Fruit fly (Drosophila melanogaster) whole organism, embryonic: ENCODE results near the gene CG4462.

Experiments used
- B-H1 ChIP-seq: fragments of 200-800 bp; sonication (Bioruptor generic); IDR thresholded peaks from 3 replicates; pipeline ENCODE4 v1.3.6; 2022; ENCODE audit warnings: missing biosample characterization, missing genetic modification characterization
- B-H2 ChIP-seq: fragments of 200-800 bp; sonication (Bioruptor generic); optimal IDR thresholded peaks from 2 replicates; lab custom pipeline; 2018; ENCODE audit warnings: missing biosample characterization, mild to moderate bottlenecking, missing genetic modification characterization
- Blimp-1 ChIP-seq: fragments of 200-800 bp; sonication (Bioruptor generic); optimal IDR thresholded peaks from 3 replicates; lab custom pipeline; 2018; ENCODE audit warnings: missing biosample characterization, missing genetic modification characterization, mild to moderate bottlenecking, moderate library complexity, missing genetic modification reagents
- CG10209 ChIP-seq: fragments of 200-800 bp; sonication (Bioruptor generic); optimal IDR thresholded peaks from 3 replicates; lab custom pipeline; 2017; ENCODE audit warnings: missing biosample characterization, mild to moderate bottlenecking, missing genetic modification characterization, missing genetic modification reagents
- CG11247 ChIP-seq: fragments of 200-800 bp; sonication (Bioruptor generic); IDR thresholded peaks from 2 replicates; pipeline ENCODE4 v1.3.6; 2022; ENCODE audit warnings: missing biosample characterization, missing genetic modification characterization
- CG11695 ChIP-seq: fragments of 200-800 bp; sonication (Bioruptor generic); IDR thresholded peaks from 3 replicates; pipeline ENCODE4 v1.3.6; 2022; ENCODE audit warnings: missing biosample characterization, missing genetic modification characterization
- CG13775 ChIP-seq: fragments of 200-800 bp; sonication (Bioruptor generic); optimal IDR thresholded peaks from 3 replicates; lab custom pipeline; 2017; ENCODE audit warnings: missing biosample characterization, mild to moderate bottlenecking, missing genetic modification characterization
- CG13894 ChIP-seq: fragments of 200-800 bp; sonication (Bioruptor generic); optimal IDR thresholded peaks from 3 replicates; lab custom pipeline; 2018; ENCODE audit warnings: missing biosample characterization, mild to moderate bottlenecking, missing genetic modification characterization, moderate library complexity
- CG14667 ChIP-seq: fragments of 200-800 bp; sonication (Bioruptor generic); IDR thresholded peaks from 2 replicates; pipeline ENCODE4 v1.3.6; 2022; ENCODE audit warnings: missing biosample characterization, missing genetic modification characterization
- CG16863 ChIP-seq: fragments of 200-800 bp; sonication (Bioruptor generic); optimal IDR thresholded peaks from 3 replicates; lab custom pipeline; 2016; ENCODE audit warnings: missing biosample characterization, missing genetic modification characterization
- CG17385 ChIP-seq: fragments of 200-800 bp; sonication (Bioruptor generic); optimal IDR thresholded peaks from 3 replicates; lab custom pipeline; 2018; ENCODE audit warnings: missing biosample characterization, mild to moderate bottlenecking, missing genetic modification characterization
- CG1792 ChIP-seq: fragments of 200-800 bp; sonication (Bioruptor generic); optimal IDR thresholded peaks from 2 replicates; lab custom pipeline; 2016; ENCODE audit warnings: missing biosample characterization, missing genetic modification characterization
- CG18011 ChIP-seq: fragments of 200-800 bp; sonication (Bioruptor generic); optimal IDR thresholded peaks from 2 replicates; lab custom pipeline; 2017; ENCODE audit warnings: missing biosample characterization, missing genetic modification characterization, mild to moderate bottlenecking, moderate library complexity, missing genotype
- CG18476 ChIP-seq: fragments of 200-800 bp; sonication (Bioruptor generic); optimal IDR thresholded peaks from 2 replicates; lab custom pipeline; 2016; ENCODE audit warnings: missing biosample characterization, mild to moderate bottlenecking, missing genetic modification characterization
- CG3065 ChIP-seq: fragments of 200-800 bp; sonication (Bioruptor generic); optimal IDR thresholded peaks from 2 replicates; lab custom pipeline; 2016; ENCODE audit warnings: missing biosample characterization, missing genetic modification characterization
- CG33557 ChIP-seq: fragments of 200-800 bp; sonication (Bioruptor generic); optimal IDR thresholded peaks from 2 replicates; lab custom pipeline; 2019; ENCODE audit warnings: missing biosample characterization, mild to moderate bottlenecking, missing genetic modification characterization, moderate library complexity
- CG4328 ChIP-seq: fragments of 200-800 bp; sonication (Bioruptor generic); optimal IDR thresholded peaks from 3 replicates; lab custom pipeline; 2017; ENCODE audit warnings: missing biosample characterization, missing genetic modification reagents, missing genetic modification characterization
- CG4360 ChIP-seq: fragments of 200-800 bp; sonication (Bioruptor generic); IDR thresholded peaks from 2 replicates; pipeline ENCODE4 v1.3.6; 2022; ENCODE audit warnings: missing biosample characterization, missing genetic modification characterization
- CG4730 ChIP-seq: fragments of 200-800 bp; sonication (Bioruptor generic); IDR thresholded peaks from 2 replicates; pipeline ENCODE4 v1.3.6; 2022; ENCODE audit warnings: missing biosample characterization, missing genetic modification characterization
- CG5245 ChIP-seq: fragments of 200-800 bp; sonication (Bioruptor generic); optimal IDR thresholded peaks from 3 replicates; lab custom pipeline; 2016; ENCODE audit warnings: missing biosample characterization, missing genetic modification characterization
- CG8290 ChIP-seq, 3 experiments: fragments of 200-800 bp; sonication (Bioruptor generic); optimal IDR thresholded peaks; 2 replicates each; lab custom pipeline; 2016 to 2019; ENCODE audit warnings: missing biosample characterization in 3 of 3, missing genetic modification characterization in 3 of 3, mild to moderate bottlenecking in 2 of 3, moderate library complexity in 1 of 3
- CG8765 ChIP-seq: fragments of 200-800 bp; sonication (Bioruptor generic); IDR thresholded peaks from 2 replicates; pipeline ENCODE4 v1.3.6; 2022; ENCODE audit warnings: missing biosample characterization, missing genetic modification characterization
- Dip3 ChIP-seq: fragments of 200-800 bp; sonication (Bioruptor generic); optimal IDR thresholded peaks from 3 replicates; lab custom pipeline; 2016; ENCODE audit warnings: missing biosample characterization, missing genetic modification characterization
- Ets97D ChIP-seq: fragments of 200-800 bp; sonication (Bioruptor generic); optimal IDR thresholded peaks from 3 replicates; lab custom pipeline; 2016; ENCODE audit warnings: missing biosample characterization, missing genetic modification characterization
- HLH3B ChIP-seq: fragments of 200-800 bp; sonication (Bioruptor generic); IDR thresholded peaks from 2 replicates; pipeline ENCODE4 v1.3.6; 2022; ENCODE audit warnings: missing biosample characterization, missing genetic modification characterization
- Hr51 ChIP-seq, 2 experiments: fragments of 200-800 bp; sonication (Bioruptor generic); optimal IDR thresholded peaks; 2 replicates in 1 of 2; 3 replicates in 1 of 2; lab custom pipeline; 2016 to 2018; ENCODE audit warnings: missing biosample characterization in 2 of 2, missing genetic modification characterization in 2 of 2, mild to moderate bottlenecking in 1 of 2, moderate library complexity in 1 of 2
- MESR4 ChIP-seq: fragments of 200-800 bp; sonication (Bioruptor generic); optimal IDR thresholded peaks from 2 replicates; lab custom pipeline; 2018; ENCODE audit warnings: missing biosample characterization, mild to moderate bottlenecking, missing genetic modification characterization, moderate library complexity
- Med ChIP-seq: fragments of 200-800 bp; sonication (Bioruptor generic); peaks from one replicate; lab custom pipeline; 2016; ENCODE audit warnings: missing biosample characterization, missing genetic modification characterization, mild to moderate bottlenecking, inconsistent platforms, moderate library complexity
- Meics ChIP-seq: fragments of 200-800 bp; sonication (Bioruptor generic); optimal IDR thresholded peaks from 2 replicates; lab custom pipeline; 2017; ENCODE audit warnings: missing biosample characterization, mild to moderate bottlenecking, missing genetic modification characterization
- Mes4 ChIP-seq: fragments of 200-800 bp; sonication (Bioruptor generic); optimal IDR thresholded peaks from 2 replicates; lab custom pipeline; 2016; ENCODE audit warnings: missing biosample characterization, missing genetic modification characterization
- NfI ChIP-seq: fragments of 200-800 bp; sonication (Bioruptor generic); optimal IDR thresholded peaks from 3 replicates; lab custom pipeline; 2018; ENCODE audit warnings: missing biosample characterization, mild to moderate bottlenecking, missing genetic modification characterization, moderate library complexity
- Oli ChIP-seq: fragments of 200-800 bp; sonication (Bioruptor generic); optimal IDR thresholded peaks from 2 replicates; lab custom pipeline; 2018; ENCODE audit warnings: missing biosample characterization, mild to moderate bottlenecking, missing genetic modification characterization, moderate library complexity
- PHDP ChIP-seq: fragments of 200-800 bp; sonication (Bioruptor generic); optimal IDR thresholded peaks from 3 replicates; lab custom pipeline; 2018; ENCODE audit warnings: missing biosample characterization, mild to moderate bottlenecking, missing genetic modification characterization, moderate library complexity
- Ptx1 ChIP-seq: fragments of 200-800 bp; sonication (Bioruptor generic); IDR thresholded peaks from 2 replicates; pipeline ENCODE4 v1.3.6; 2022; ENCODE audit warnings: missing biosample characterization, missing genetic modification characterization
- Ravus ChIP-seq: fragments of 200-800 bp; sonication (Bioruptor generic); IDR thresholded peaks from 2 replicates; pipeline ENCODE4 v1.3.6; 2022; ENCODE audit warnings: missing biosample characterization, missing genetic modification characterization
- Taf1 ChIP-seq: fragments of 200-800 bp; sonication (Bioruptor generic); IDR thresholded peaks from 2 replicates; pipeline ENCODE4 v1.3.6; 2022; ENCODE audit warnings: missing biosample characterization, missing genetic modification characterization
- az2 ChIP-seq: fragments of 200-800 bp; sonication (Bioruptor generic); optimal IDR thresholded peaks from 3 replicates; lab custom pipeline; 2016; ENCODE audit warnings: missing biosample characterization, missing genetic modification characterization
- bsh ChIP-seq, 2 experiments: fragments of 200-800 bp; sonication (Bioruptor generic); optimal IDR thresholded peaks; 2 replicates each; lab custom pipeline; 2017 to 2018; ENCODE audit warnings: mild to moderate bottlenecking in 2 of 2, missing biosample characterization in 2 of 2, missing genetic modification characterization in 2 of 2, moderate library complexity in 1 of 2
- cato ChIP-seq: fragments of 200-800 bp; sonication (Bioruptor generic); optimal IDR thresholded peaks from 2 replicates; lab custom pipeline; 2016; ENCODE audit warnings: missing biosample characterization, missing genetic modification characterization, borderline replicate concordance
- dpn ChIP-seq, 2 experiments: fragments of 200-800 bp; sonication (Bioruptor generic); optimal IDR thresholded peaks; 3 replicates each; lab custom pipeline; 2016; ENCODE audit warnings: missing biosample characterization in 2 of 2, missing genetic modification characterization in 2 of 2
- fd96Cb ChIP-seq: fragments of 200-800 bp; sonication (Bioruptor generic); optimal IDR thresholded peaks from 2 replicates; lab custom pipeline; 2018; ENCODE audit warnings: missing biosample characterization, mild to moderate bottlenecking, missing genetic modification characterization, moderate library complexity
- gsb ChIP-seq: fragments of 200-800 bp; sonication (Bioruptor generic); IDR thresholded peaks from 2 replicates; pipeline ENCODE4 v1.3.6; 2022; ENCODE audit warnings: missing biosample characterization, missing genetic modification characterization
- kah ChIP-seq: fragments of 200-800 bp; sonication (Bioruptor generic); optimal IDR thresholded peaks from 2 replicates; lab custom pipeline; 2018; ENCODE audit warnings: missing biosample characterization, mild to moderate bottlenecking, missing genetic modification characterization
- mld ChIP-seq: fragments of 200-800 bp; sonication (Bioruptor generic); IDR thresholded peaks from 3 replicates; pipeline ENCODE4 v1.3.6; 2022; ENCODE audit warnings: missing biosample characterization, missing genetic modification characterization; ENCODE audit not compliant: partially characterized antibody
- nerfin-1 ChIP-seq: fragments of 200-800 bp; sonication (Bioruptor generic); optimal IDR thresholded peaks from 3 replicates; lab custom pipeline; 2019; ENCODE audit warnings: missing biosample characterization, mild to moderate bottlenecking, missing genetic modification characterization, moderate library complexity
- scrt ChIP-seq: fragments of 200-800 bp; sonication (Bioruptor generic); optimal IDR thresholded peaks from 2 replicates; lab custom pipeline; 2018; ENCODE audit warnings: missing biosample characterization, mild to moderate bottlenecking, missing genetic modification characterization, moderate library complexity
- sens-2 ChIP-seq: fragments of 200-800 bp; sonication (Bioruptor generic); IDR thresholded peaks from 2 replicates; pipeline ENCODE4 v1.3.6; 2022; ENCODE audit warnings: missing biosample characterization, missing genetic modification characterization
- stwl ChIP-seq: fragments of 200-800 bp; sonication (Bioruptor generic); optimal IDR thresholded peaks from 3 replicates; lab custom pipeline; 2018; ENCODE audit warnings: missing biosample characterization, mild to moderate bottlenecking, missing genetic modification characterization, moderate library complexity
- trem ChIP-seq: fragments of 200-800 bp; optimal IDR thresholded peaks from 3 replicates; lab custom pipeline; 2019; ENCODE audit warnings: missing biosample characterization, mild to moderate bottlenecking, missing genetic modification characterization, moderate library complexity

Gene CG4462

dm6 chr3R:19889603-19890187, 35.5 kb downstream of the CG4462 start:
- TF ChIP-seq Ets97D (GFP tag; lab: Kevin White, UChicago) (no peak), CG18011 (GFP tag; lab: Kevin White, UChicago) (peak; percentile 6), Meics (peak; percentile 92), stwl (no peak), B-H2 (peak; percentile 13), Ravus (GFP tag; lab: Robert Waterston, UW) (peak; percentile 9), fd96Cb (tag; lab: Kevin White, UChicago) (peak; percentile 78), Mes4 (GFP tag; lab: Kevin White, UChicago) (no peak), CG17385 (GFP tag; lab: Kevin White, UChicago) (peak; percentile 64), NfI (peak; percentile 66), CG16863 (GFP tag; lab: Kevin White, UChicago) (no peak), CG13775 (GFP tag; lab: Kevin White, UChicago) (peak; percentile 43), CG5245 (GFP tag; lab: Kevin White, UChicago) (peak; percentile 16), Taf1 (peak; percentile 66), az2 (GFP tag; lab: Kevin White, UChicago) (peak; percentile 28), CG18476 (peak; percentile 41), CG4730 (peak; percentile 54; the same call in 1 of the 2 replicates), bsh (GFP tag; optimal IDR thresholded peaks at IDR 0.05; lab: Kevin White, UChicago) (peak in 1 of 2 experiments; percentile 52), Blimp-1 (peak; percentile 76), sens-2 (GFP tag; lab: Robert Waterston, UW) (no peak), CG8765 (no peak), Ptx1 (peak; percentile 62), scrt (peak; percentile 80), Oli (tag; lab: Kevin White, UChicago) (peak; percentile 75), CG4360 (GFP tag; lab: Robert Waterston, UW) (no peak), CG11247 (GFP tag; lab: Robert Waterston, UW) (peak; percentile 12; the same call in 1 of the 2 replicates), B-H1 (GFP tag; lab: Robert Waterston, UW) (no peak), MESR4 (GFP tag; lab: Kevin White, UChicago) (no peak), cato (GFP tag; lab: Kevin White, UChicago) (peak; percentile 6), CG14667 (GFP tag; lab: Robert Waterston, UW) (no peak), dpn (GFP tag; optimal IDR thresholded peaks at IDR 0.05; lab: Kevin White, UChicago) (peak; percentile 30 to 40), CG8290 (GFP tag; optimal IDR thresholded peaks at IDR 0.05; lab: Kevin White, UChicago) (no peak), CG8290 (tag; optimal IDR thresholded peaks at IDR 0.05; lab: Kevin White, UChicago) (peak in 1 of 2 experiments; percentile 49), Med (GFP tag; lab: Kevin White, UChicago) (peak; percentile 72), kah (GFP tag; lab: Kevin White, UChicago) (peak; percentile 44), CG1792 (no peak), CG3065 (peak; percentile 1), PHDP (tag; lab: Kevin White, UChicago) (peak; percentile 85), Hr51 (GFP tag; optimal IDR thresholded peaks at IDR 0.05; lab: Kevin White, UChicago) (peak in 1 of 2 experiments; percentile 88), CG33557 (no peak), CG10209 (GFP tag; lab: Kevin White, UChicago) (peak; percentile 80), mld (GFP tag; lab: Robert Waterston, UW) (no peak), HLH3B (GFP tag; lab: Robert Waterston, UW) (peak; percentile 37; the same call in 1 of the 2 replicates), Dip3 (GFP tag; lab: Kevin White, UChicago) (peak; percentile 17), nerfin-1 (tag; lab: Kevin White, UChicago) (peak; percentile 31), CG4328 (GFP tag; lab: Kevin White, UChicago) (peak; percentile 6), trem (tag; lab: Kevin White, UChicago) (peak; percentile 39), gsb (GFP tag; lab: Robert Waterston, UW) (0 out of 2 replicates have a peak, but pooled peaks have one; percentile 43), CG13894 (tag; lab: Kevin White, UChicago) (peak; percentile 17), CG11695 (peak; percentile 76)
